Fruit fly (Drosophila melanogaster): ENCODE data around the gene Art6.

Art6 gene

DNA sequence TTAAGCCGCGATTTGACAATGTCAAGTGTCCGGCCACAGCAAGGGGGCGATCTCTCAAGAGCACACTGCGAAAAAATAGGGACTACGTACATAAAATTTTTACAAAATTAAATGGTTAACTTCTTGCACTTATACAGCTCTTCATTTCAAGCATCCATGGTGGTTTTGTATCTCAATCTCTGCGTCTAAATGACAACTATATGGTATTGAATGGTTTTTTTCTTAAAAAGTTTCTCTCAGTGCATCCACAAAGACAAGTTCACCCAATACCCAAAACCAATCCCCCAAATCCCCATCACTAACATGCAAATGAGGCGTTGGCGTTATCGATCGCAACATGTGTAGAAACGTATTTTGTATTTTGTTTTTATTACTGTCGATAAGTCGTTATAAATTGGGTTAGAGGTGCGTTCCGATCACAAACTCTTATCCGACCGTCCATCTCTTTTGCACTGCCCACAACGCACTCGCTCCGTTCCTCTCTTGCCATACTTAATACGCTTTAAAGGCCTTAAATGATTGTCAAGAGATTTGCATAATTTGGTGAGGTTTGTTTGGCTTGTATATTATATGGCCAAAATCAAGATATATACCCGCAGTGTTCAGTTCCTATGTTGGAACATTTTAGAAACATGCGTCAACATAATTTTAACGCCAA is 30.7 kb downstream of the Art6 start (continued):
- TF ChIP-seq CG34224 (GFP tag; IDR thresholded peaks at IDR 0.05; ENCODE audit: partially characterized antibody), result no peak
- no peak for TF ChIP-seq CG15073 (GFP tag; optimal IDR thresholded peaks at IDR 0.05)
- peak; percentile 75 for TF ChIP-seq CG11247 (GFP tag; IDR thresholded peaks at IDR 0.05)
- no peak for TF ChIP-seq ftz-f1 (GFP tag; optimal IDR thresholded peaks at IDR 0.05)
- TF ChIP-seq lmd (GFP tag; IDR thresholded peaks at IDR 0.05), result peak; percentile 85
- no peak for TF ChIP-seq CG8478 (optimal IDR thresholded peaks at IDR 0.05)
- TF ChIP-seq pum (GFP tag; optimal IDR thresholded peaks at IDR 0.05), result peak; percentile 81
- no peak for TF ChIP-seq CG2199 (GFP tag; IDR thresholded peaks at IDR 0.05)
- peak; percentile 67 for TF ChIP-seq HHEX (GFP tag; optimal IDR thresholded peaks at IDR 0.05)
- TF ChIP-seq z (GFP tag; IDR thresholded peaks at IDR 0.05), result 0 out of 3 replicates have a peak, but pooled peaks have one; percentile 44
- TF ChIP-seq CG10366 (GFP tag; IDR thresholded peaks at IDR 0.05), result peak; percentile 78
- TF ChIP-seq exex (tag; optimal IDR thresholded peaks at IDR 0.05), result peak; percentile 2
- TF ChIP-seq vfl (GFP tag; optimal IDR thresholded peaks at IDR 0.05), result peak; percentile 37
- TF ChIP-seq CG34422 (GFP tag; IDR thresholded peaks at IDR 0.05), result peak; percentile 78; the same call in 2 of the 3 replicates
- no peak; the same call in 2 of the 3 replicates for TF ChIP-seq jigr1 (GFP tag; IDR thresholded peaks at IDR 0.05)
- no peak for TF ChIP-seq CG14860 (GFP tag; IDR thresholded peaks at IDR 0.05; ENCODE audit: partially characterized antibody)
- TF ChIP-seq CG31365 (tag; optimal IDR thresholded peaks at IDR 0.05), result peak; percentile 39
- TF ChIP-seq eve (GFP tag; optimal IDR thresholded peaks at IDR 0.05), result peak in 1 of 2 experiments; percentile 79
- peak; percentile 54; the same call in 1 of the 2 replicates for TF ChIP-seq bowl (GFP tag; IDR thresholded peaks at IDR 0.05)
- TF ChIP-seq cad (GFP tag; optimal IDR thresholded peaks at IDR 0.05), result no peak
- TF ChIP-seq inv (GFP tag; IDR thresholded peaks at IDR 0.05; ENCODE audit: partially characterized antibody), result no peak
- TF ChIP-seq ATbp (GFP tag; optimal IDR thresholded peaks at IDR 0.05), result peak; percentile 75
- TF ChIP-seq H2.0 (GFP tag; IDR thresholded peaks at IDR 0.05), result peak; percentile 72
- peak; percentile 24 for TF ChIP-seq CG6654 (GFP tag; optimal IDR thresholded peaks at IDR 0.05)
- peak; percentile 74 for TF ChIP-seq ap (GFP tag; IDR thresholded peaks at IDR 0.05)
- TF ChIP-seq Atf6 (GFP tag; IDR thresholded peaks at IDR 0.05), result peak; percentile 70; the same call in 1 of the 2 replicates
- TF ChIP-seq sqz (GFP tag; optimal IDR thresholded peaks at IDR 0.05), result peak; percentile 56
- peak; percentile 40 for TF ChIP-seq Usf (GFP tag; optimal IDR thresholded peaks at IDR 0.05)
- TF ChIP-seq peb (GFP tag; IDR thresholded peaks at IDR 0.05), result peak; percentile 68
- peak; percentile 35 for TF ChIP-seq Myb (GFP tag; optimal IDR thresholded peaks at IDR 0.05)
- TF ChIP-seq Mad (GFP tag; optimal IDR thresholded peaks at IDR 0.05), result peak; percentile 32
- TF ChIP-seq CG9797 (GFP tag; optimal IDR thresholded peaks at IDR 0.05), result no peak
- no peak for TF ChIP-seq CG15479 (GFP tag; optimal IDR thresholded peaks at IDR 0.05)
- peak; percentile 64 for TF ChIP-seq grn (GFP tag; optimal IDR thresholded peaks at IDR 0.05)
- TF ChIP-seq CG13424 (tag; optimal IDR thresholded peaks at IDR 0.05), result peak; percentile 79
- TF ChIP-seq ham (GFP tag; IDR thresholded peaks at IDR 0.05), result peak; percentile 41; the same call in 1 of the 2 replicates
- peak; percentile 79 for TF ChIP-seq row (GFP tag; IDR thresholded peaks at IDR 0.05)
- peak; percentile 62 for TF ChIP-seq CG14050 (GFP tag; IDR thresholded peaks at IDR 0.05)
- TF ChIP-seq CG1832 (GFP tag; optimal IDR thresholded peaks at IDR 0.05), result no peak
- TF ChIP-seq CG10147 (GFP tag; optimal IDR thresholded peaks at IDR 0.05), result peak; percentile 67
- peak; percentile 74 for TF ChIP-seq CG8388 (GFP tag; optimal IDR thresholded peaks at IDR 0.05)
- peak; percentile 47 for TF ChIP-seq CG15514 (GFP tag; optimal IDR thresholded peaks at IDR 0.05)
- TF ChIP-seq CG7839 (tag; optimal IDR thresholded peaks at IDR 0.05), result peak; percentile 85
- TF ChIP-seq Jarid2 (GFP tag; optimal IDR thresholded peaks at IDR 0.05), result peak; percentile 23
- peak; percentile 25 for TF ChIP-seq sd (tag; optimal IDR thresholded peaks at IDR 0.05)
- TF ChIP-seq Fer2 (tag; optimal IDR thresholded peaks at IDR 0.05), result peak; percentile 40
- TF ChIP-seq Sox100B (GFP tag; optimal IDR thresholded peaks at IDR 0.05), result peak; percentile 61
- TF ChIP-seq Hsf (GFP tag; optimal IDR thresholded peaks at IDR 0.05), result peak; percentile 66
- peak; percentile 80 for TF ChIP-seq fd96Cb (tag; optimal IDR thresholded peaks at IDR 0.05)
- TF ChIP-seq Kr (GFP tag; optimal IDR thresholded peaks at IDR 0.05), result no peak
